Fruit fly (Drosophila melanogaster) whole organism: ENCODE results near the gene dmrt11E.

Experiments used
- CG8478 ChIP-seq: fragments of >200 bp; optimal IDR thresholded peaks from 2 replicates; lab custom pipeline; 2018; ENCODE audit warnings: inconsistent platforms
- Dll ChIP-seq: fragments of >200 bp; optimal IDR thresholded peaks from 2 replicates; lab custom pipeline; 2017
- psq ChIP-seq: fragments of >200 bp; optimal IDR thresholded peaks from 2 replicates; lab custom pipeline; 2017

- TF ChIP-seq psq (no peak), Dll (lab: Kevin White, UChicago) (no peak), CG8478 (lab: Kevin White, UChicago) (no peak)
These were observed 7.0 kb downstream of the dmrt11E start for dm6 chrX:13374979-13375378.
